Worm (Caenorhabditis elegans): ENCODE data around the gene nas-39.

The nas-39 gene

DNA sequence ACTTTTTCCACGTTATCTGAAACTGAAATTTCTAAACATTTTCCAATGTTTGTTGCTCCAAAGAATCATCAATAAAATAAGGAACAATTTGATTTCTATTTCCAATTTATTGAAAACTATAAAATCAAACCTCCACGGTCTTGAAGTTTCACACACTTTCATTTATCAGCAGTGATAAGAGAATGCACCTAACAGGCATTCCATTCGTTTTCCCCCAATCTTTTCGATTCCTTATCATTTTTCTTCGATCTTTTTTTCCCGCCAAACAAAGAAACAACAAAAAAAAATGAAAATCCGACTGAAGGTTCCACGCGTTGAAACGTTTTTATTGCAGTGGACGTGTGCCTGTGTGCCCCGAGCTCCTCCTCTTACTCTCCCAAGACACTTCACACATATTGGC lies at the start of gene nas-39:
TSS of gene nas-39 (plus strand) at position 269 of the 400 bp plus-strand sequence.
- TF ChIP-seq somi-1 (GFP tag; optimal IDR thresholded peaks at IDR 0.05) (no peak), C06A6.2 (GFP tag; conservative IDR thresholded peaks at IDR 0.05) (no peak), egl-18 (GFP tag; IDR thresholded peaks at IDR 0.05) (no peak), madf-10 (tag; optimal IDR thresholded peaks at IDR 0.05) (no peak), egl-44 (GFP tag; IDR thresholded peaks at IDR 0.05) (no peak), mes-4 (tag; optimal IDR thresholded peaks at IDR 0.05) (no peak), rpc-1 (optimal IDR thresholded peaks at IDR 0.05) (no peak), rpc-1 (tag; optimal IDR thresholded peaks at IDR 0.05) (no peak), D2030.7 (GFP tag; IDR thresholded peaks at IDR 0.05) (no peak), Y53G8AR.9 (GFP tag; conservative IDR thresholded peaks at IDR 0.05) (no peak), ztf-18 (tag; optimal IDR thresholded peaks at IDR 0.05) (no peak), F10E7.11 (tag; optimal IDR thresholded peaks at IDR 0.05) (no peak), nfyb-1 (GFP tag; IDR thresholded peaks at IDR 0.05) (no peak), nhr-80 (tag; optimal IDR thresholded peaks at IDR 0.05) (peak; percentile 73), ceh-100 (GFP tag; IDR thresholded peaks at IDR 0.05) (no peak), dox-1 (GFP tag; IDR thresholded peaks at IDR 0.05) (0 out of 2 replicates have a peak, but pooled peaks have one; percentile 7)

- peak; percentile 93 for TF ChIP-seq madf-10 (tag; optimal IDR thresholded peaks at IDR 0.05)
- no peak for TF ChIP-seq hmg-20 (GFP tag; IDR thresholded peaks at IDR 0.05)
- TF ChIP-seq ceh-40 (GFP tag; IDR thresholded peaks at IDR 0.05), result no peak
- no peak for TF ChIP-seq nhr-179 (tag; optimal IDR thresholded peaks at IDR 0.05)
- TF ChIP-seq zfh-2 (GFP tag; conservative IDR thresholded peaks at IDR 0.05), result peak; percentile 40; the same call in 1 of the 2 replicates
Measured at ce11 chrX:16409220-16409619, 47.5 kb upstream of the nas-39 start.

ce11 chrX:16411985-16412384 lies 44.7 kb upstream of the nas-39 start:
- TF ChIP-seq ceh-91 (GFP tag; IDR thresholded peaks at IDR 0.05) (no peak), F57C9.4 (tag; optimal IDR thresholded peaks at IDR 0.05) (no peak), cebp-1 (GFP tag; IDR thresholded peaks at IDR 0.05) (no peak; the same call in 1 of the 2 replicates), cebp-1 (tag; optimal IDR thresholded peaks at IDR 0.05) (peak; percentile 87), rpc-1 (optimal IDR thresholded peaks at IDR 0.05) (no peak), rpc-1 (tag; optimal IDR thresholded peaks at IDR 0.05) (no peak), F49E8.2 (tag; optimal IDR thresholded peaks at IDR 0.05; ENCODE audit: insufficient read depth) (no peak), snpc-1.3 (tag; optimal IDR thresholded peaks at IDR 0.05; ENCODE audit: insufficient read depth) (no peak)

- TF ChIP-seq cebp-2 (GFP tag; IDR thresholded peaks at IDR 0.05) (no peak), ztf-26 (tag; optimal IDR thresholded peaks at IDR 0.05) (no peak), ZK185.1 (tag; optimal IDR thresholded peaks at IDR 0.05; ENCODE audit: poor library complexity, severe bottlenecking) (no peak), nhr-80 (tag; optimal IDR thresholded peaks at IDR 0.05) (peak; percentile 45), pbrm-1 (GFP tag; IDR thresholded peaks at IDR 0.05) (no peak)
Measured at ce11 chrX:16413208-16413995, 43.3 kb upstream of the nas-39 start.

- TF ChIP-seq Y56A3A.18 (GFP tag; IDR thresholded peaks at IDR 0.05) (no peak), Y53G8AR.9 (GFP tag; conservative IDR thresholded peaks at IDR 0.05) (no peak), gei-17 (GFP tag; optimal IDR thresholded peaks at IDR 0.05) (no peak), attf-5 (GFP tag; optimal IDR thresholded peaks at IDR 0.05) (no peak), attf-3 (GFP tag; conservative IDR thresholded peaks at IDR 0.05) (no peak), pbrm-1 (GFP tag; IDR thresholded peaks at IDR 0.05) (0 out of 2 replicates have a peak, but pooled peaks have one; percentile 16), dox-1 (GFP tag; IDR thresholded peaks at IDR 0.05) (0 out of 2 replicates have a peak, but pooled peaks have one; percentile 23), let-607 (tag; optimal IDR thresholded peaks at IDR 0.05) (no peak)
Measured at ce11 chrX:16414572-16414971, 42.2 kb upstream of the nas-39 start.

All from whole organism, young adult.